Worm (Caenorhabditis elegans): Measurements from ENCODE around the gene F58F12.2.

DNA sequence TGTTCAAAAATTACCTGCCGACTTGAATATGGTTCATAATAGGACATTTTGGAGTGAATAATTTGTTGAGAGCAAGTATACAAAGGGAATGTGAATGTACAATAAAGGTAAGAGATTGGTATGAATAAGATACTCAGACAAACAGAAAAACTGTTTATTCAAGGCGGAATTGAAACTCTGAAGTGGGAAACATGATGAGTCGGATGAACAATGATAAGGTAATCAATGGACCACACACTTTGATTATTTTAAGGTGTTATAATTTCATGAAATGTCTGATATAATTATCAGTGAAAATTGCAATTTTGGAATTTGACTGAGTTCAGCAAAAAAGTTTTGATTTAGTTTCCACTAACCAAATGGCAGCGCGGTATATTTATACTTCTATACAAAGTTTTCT lies 48.3 kb downstream of the F58F12.2 start:
- TF ChIP-seq W03F9.2 (tag; optimal IDR thresholded peaks at IDR 0.05) = no peak
- TF ChIP-seq him-1 (tag; optimal IDR thresholded peaks at IDR 0.05) = no peak
- TF ChIP-seq dao-5 (tag; optimal IDR thresholded peaks at IDR 0.05) = no peak
